Worm (Caenorhabditis elegans) whole organism, L4/young adult: ENCODE measurements around the gene W06F12.3.

Source experiments
- W03F9.2 ChIP-seq: fragments of 150-350 bp; optimal IDR thresholded peaks from 2 replicates; lab custom pipeline; 2014; ENCODE audit warnings: missing biosample characterization, missing genetic modification characterization
- dao-5 ChIP-seq: sonication (generic microtip); optimal IDR thresholded peaks from 2 replicates; lab custom pipeline; 2016; ENCODE audit warnings: missing genotype, missing genetic modification characterization, moderate library complexity, missing compliant biosample characterization
- him-1 ChIP-seq: sonication (generic microtip); optimal IDR thresholded peaks from 2 replicates; lab custom pipeline; 2016; ENCODE audit warnings: missing genotype, missing genetic modification reagents, missing genetic modification characterization, missing compliant biosample characterization

DNA sequence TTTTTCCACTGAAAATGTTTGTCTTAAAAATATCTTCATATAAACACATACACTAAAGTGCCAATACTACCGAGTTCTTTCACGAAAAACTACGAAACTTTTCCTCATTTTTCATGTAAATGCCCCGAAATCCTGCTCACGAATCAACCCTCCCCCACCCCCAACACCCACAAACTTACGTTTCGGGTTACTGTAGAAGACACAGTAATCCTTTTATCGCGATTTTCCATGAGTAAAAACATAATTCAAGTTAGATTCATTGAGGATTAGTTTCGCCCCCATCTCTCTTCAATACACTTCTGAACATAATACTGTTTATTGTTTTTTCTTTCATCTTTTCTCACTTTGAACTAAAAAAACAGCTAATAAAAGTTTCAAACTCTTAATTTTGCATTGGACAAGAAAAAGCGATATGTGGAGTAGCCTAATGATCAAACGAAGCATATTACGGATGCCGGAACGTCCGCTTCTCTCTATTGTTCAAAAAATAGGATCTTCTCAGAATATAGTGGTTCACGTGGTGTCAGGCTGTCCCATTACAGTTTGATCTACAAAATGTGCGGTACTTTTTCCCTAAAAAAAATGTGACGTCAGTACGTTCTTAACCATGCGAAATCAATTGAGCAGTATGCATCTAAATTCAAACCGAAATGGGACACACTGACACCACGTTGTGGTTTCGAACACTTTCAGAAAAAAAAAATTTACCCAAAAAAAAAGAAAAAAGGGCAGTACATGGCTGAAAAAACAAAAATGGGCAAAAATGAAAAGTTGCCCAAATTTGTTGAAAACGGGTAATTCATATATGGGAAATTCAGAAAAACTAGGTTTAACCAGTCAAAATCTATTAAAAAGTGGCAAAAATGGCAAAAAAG lies 10.6 kb upstream of the W06F12.3 start:
- TF ChIP-seq W03F9.2 (tag; lab: Kevin White, UChicago) (no peak), him-1 (tag; lab: Kevin White, UChicago) (peak; percentile 33), dao-5 (tag; lab: Kevin White, UChicago) (no peak)
